Worm (Caenorhabditis elegans): ENCODE results near the gene dhhc-9.

DNA sequence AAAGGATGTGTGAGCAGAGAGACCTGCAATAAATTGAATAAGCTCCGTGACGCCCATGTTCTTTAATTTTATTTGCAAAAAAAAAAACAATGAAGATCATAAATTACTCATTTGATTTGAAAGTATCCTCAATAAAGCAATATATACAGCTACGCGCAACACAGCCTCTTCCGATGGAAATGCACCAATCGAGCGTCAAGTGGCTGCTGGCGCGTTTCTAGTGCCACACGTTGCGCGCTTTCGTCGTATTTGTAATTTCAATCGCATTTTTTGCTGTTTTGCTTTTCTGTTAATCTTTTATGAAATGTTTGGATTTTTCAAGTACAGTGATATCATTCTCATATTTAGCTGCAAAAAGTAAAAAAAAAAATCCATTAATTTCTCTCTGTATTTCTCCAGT is 19.6 kb downstream of the dhhc-9 start:
- no peak for TF ChIP-seq lsy-27 (tag; optimal IDR thresholded peaks at IDR 0.05; ENCODE audit: borderline replicate concordance, insufficient read depth)
- TF ChIP-seq ama-1 (optimal IDR thresholded peaks at IDR 0.05), result no peak
- TF ChIP-seq ama-1 (GFP tag; optimal IDR thresholded peaks at IDR 0.05), result no peak
- TF ChIP-seq hlh-26 (GFP tag; conservative IDR thresholded peaks at IDR 0.05), result no peak
- TF ChIP-seq ets-4 (GFP tag; optimal IDR thresholded peaks at IDR 0.05), result no peak
- TF ChIP-seq dpff-1 (tag; optimal IDR thresholded peaks at IDR 0.05), result no peak
- no peak for TF ChIP-seq ceh-79 (tag; optimal IDR thresholded peaks at IDR 0.05)
- TF ChIP-seq snpc-3.4 (tag; optimal IDR thresholded peaks at IDR 0.05), result no peak
- TF ChIP-seq efl-1 (GFP tag; optimal IDR thresholded peaks at IDR 0.05), result no peak
- peak in 1 of 3 experiments; percentile 27 for TF ChIP-seq lin-35 (GFP tag; optimal IDR thresholded peaks at IDR 0.05)
- TF ChIP-seq somi-1 (GFP tag; optimal IDR thresholded peaks at IDR 0.05), result no peak
- TF ChIP-seq sptf-2 (GFP tag; optimal IDR thresholded peaks at IDR 0.05), result no peak
- TF ChIP-seq let-526 (GFP tag; IDR thresholded peaks at IDR 0.05), result no peak
- no peak for TF ChIP-seq hlh-12 (tag; optimal IDR thresholded peaks at IDR 0.05)
- no peak for TF ChIP-seq unc-62 (GFP tag; optimal IDR thresholded peaks at IDR 0.05)

Measured in whole organism, young adult.